Fruit fly (Drosophila melanogaster) whole organism, embryonic: ENCODE results near the gene tup.
A peak's percentile ranks its signal among the peaks of the same experiment; 100 is the strongest.

ENCODE experiments used
- Bdp1 ChIP-seq: fragments of 200-800 bp; sonication (Bioruptor generic); optimal IDR thresholded peaks from 3 replicates; lab custom pipeline; 2016; ENCODE audit warnings: missing biosample characterization, missing genetic modification characterization
- CG1024 ChIP-seq: fragments of 200-800 bp; sonication (Bioruptor generic); IDR thresholded peaks from 2 replicates; pipeline ENCODE4 v1.3.6; 2022; ENCODE audit warnings: missing biosample characterization, missing genetic modification characterization
- CG15479 ChIP-seq: fragments of 200-800 bp; sonication (Bioruptor generic); optimal IDR thresholded peaks from 3 replicates; lab custom pipeline; 2019; ENCODE audit warnings: missing biosample characterization, mild to moderate bottlenecking, missing genetic modification characterization, moderate library complexity
- CG16813 ChIP-seq: fragments of 200-800 bp; sonication (Bioruptor generic); IDR thresholded peaks from 3 replicates; pipeline ENCODE4 v1.3.6; 2022; ENCODE audit warnings: missing biosample characterization, missing genetic modification characterization; ENCODE audit not compliant: partially characterized antibody
- CG17359 ChIP-seq: fragments of 200-800 bp; sonication (Bioruptor generic); optimal IDR thresholded peaks from 3 replicates; lab custom pipeline; 2018; ENCODE audit warnings: missing biosample characterization, mild to moderate bottlenecking, missing genetic modification characterization, moderate library complexity
- CG18619 ChIP-seq: fragments of 200-800 bp; sonication (Bioruptor generic); optimal IDR thresholded peaks from 3 replicates; lab custom pipeline; 2017; ENCODE audit warnings: missing biosample characterization, mild to moderate bottlenecking, missing genetic modification characterization
- CG31224 ChIP-seq: fragments of 200-800 bp; sonication (Bioruptor generic); IDR thresholded peaks from 2 replicates; pipeline ENCODE4 v1.3.6; 2022; ENCODE audit warnings: missing biosample characterization, missing genetic modification characterization
- CG33557 ChIP-seq: fragments of 200-800 bp; sonication (Bioruptor generic); optimal IDR thresholded peaks from 2 replicates; lab custom pipeline; 2019; ENCODE audit warnings: missing biosample characterization, mild to moderate bottlenecking, missing genetic modification characterization, moderate library complexity
- CG4282 ChIP-seq: fragments of 200-800 bp; sonication (Bioruptor generic); optimal IDR thresholded peaks from 2 replicates; lab custom pipeline; 2016; ENCODE audit warnings: missing biosample characterization, missing genetic modification characterization
- CG43689 ChIP-seq: fragments of 200-800 bp; sonication (Bioruptor generic); IDR thresholded peaks from 2 replicates; pipeline ENCODE4 v1.3.6; 2022; ENCODE audit warnings: missing biosample characterization, missing genetic modification characterization
- CG4404 ChIP-seq: fragments of 200-800 bp; sonication (Bioruptor generic); IDR thresholded peaks from 2 replicates; pipeline ENCODE4 v1.3.6; 2022; ENCODE audit warnings: missing biosample characterization, missing genetic modification characterization
- CG7372 ChIP-seq: fragments of 200-800 bp; sonication (Bioruptor generic); IDR thresholded peaks from 2 replicates; pipeline ENCODE4 v1.3.6; 2022; ENCODE audit warnings: missing biosample characterization, missing genetic modification characterization
- CG8359 ChIP-seq: fragments of 200-800 bp; sonication (Bioruptor generic); optimal IDR thresholded peaks from 2 replicates; lab custom pipeline; 2017; ENCODE audit warnings: missing biosample characterization, mild to moderate bottlenecking, missing genetic modification characterization, borderline replicate concordance
- CG8478 ChIP-seq: fragments of >200 bp; optimal IDR thresholded peaks from 2 replicates; lab custom pipeline; 2018
- CrebB ChIP-seq: fragments of 200-800 bp; sonication (Bioruptor generic); optimal IDR thresholded peaks from 3 replicates; lab custom pipeline; 2018; ENCODE audit warnings: missing biosample characterization, mild to moderate bottlenecking, missing genetic modification characterization
- Deaf1 ChIP-seq: fragments of 200-800 bp; optimal IDR thresholded peaks from 3 replicates; lab custom pipeline; 2019; ENCODE audit warnings: missing biosample characterization, mild to moderate bottlenecking, missing genetic modification characterization, moderate library complexity
- Ets65A ChIP-seq: fragments of 200-800 bp; sonication (Bioruptor generic); peaks from one replicate; lab custom pipeline; 2016; ENCODE audit warnings: missing biosample characterization, missing genetic modification characterization
- HHEX ChIP-seq: fragments of 200-800 bp; sonication (Bioruptor generic); optimal IDR thresholded peaks from 3 replicates; lab custom pipeline; 2017; ENCODE audit warnings: missing biosample characterization, mild to moderate bottlenecking, missing genetic modification characterization, missing genetic modification reagents
- Hr39 ChIP-seq: fragments of >200 bp; optimal IDR thresholded peaks from 2 replicates; lab custom pipeline; 2017
- Jarid2 ChIP-seq: fragments of 200-800 bp; sonication (Bioruptor generic); optimal IDR thresholded peaks from 3 replicates; lab custom pipeline; 2017; ENCODE audit warnings: mild to moderate bottlenecking, missing biosample characterization, missing genetic modification reagents, missing genetic modification characterization
- Med ChIP-seq: fragments of 200-800 bp; sonication (Bioruptor generic); peaks from one replicate; lab custom pipeline; 2016; ENCODE audit warnings: missing biosample characterization, missing genetic modification characterization, mild to moderate bottlenecking, inconsistent platforms, moderate library complexity
- NfI ChIP-seq: fragments of 200-800 bp; sonication (Bioruptor generic); optimal IDR thresholded peaks from 3 replicates; lab custom pipeline; 2018; ENCODE audit warnings: missing biosample characterization, mild to moderate bottlenecking, missing genetic modification characterization, moderate library complexity
- Scr ChIP-seq: fragments of 200-800 bp; sonication (Bioruptor generic); IDR thresholded peaks from 2 replicates; pipeline ENCODE4 v1.3.6; 2022; ENCODE audit warnings: missing biosample characterization, missing genetic modification characterization; ENCODE audit not compliant: partially characterized antibody
- cas ChIP-seq: fragments of 200-800 bp; sonication (Bioruptor generic); IDR thresholded peaks from 2 replicates; pipeline ENCODE4 v1.3.6; 2022; ENCODE audit warnings: missing biosample characterization, missing genetic modification characterization
- crol ChIP-seq: fragments of 200-800 bp; sonication (Bioruptor generic); IDR thresholded peaks from 2 replicates; pipeline ENCODE4 v1.3.6; 2022; ENCODE audit warnings: missing biosample characterization, missing genetic modification characterization
- dpn ChIP-seq, 2 experiments: fragments of 200-800 bp; sonication (Bioruptor generic); optimal IDR thresholded peaks; 3 replicates each; lab custom pipeline; 2016; ENCODE audit warnings: missing biosample characterization in 2 of 2, missing genetic modification characterization in 2 of 2
- fd64A ChIP-seq: fragments of 200-800 bp; sonication (Bioruptor generic); optimal IDR thresholded peaks from 3 replicates; lab custom pipeline; 2018; ENCODE audit warnings: missing biosample characterization, mild to moderate bottlenecking, missing genetic modification characterization
- fru ChIP-seq: fragments of >200 bp; optimal IDR thresholded peaks from 2 replicates; lab custom pipeline; 2017
- gsb-n ChIP-seq: fragments of 200-800 bp; sonication (Bioruptor generic); optimal IDR thresholded peaks from 3 replicates; lab custom pipeline; 2018; ENCODE audit warnings: missing biosample characterization, mild to moderate bottlenecking, missing genetic modification characterization
- hb ChIP-seq: fragments of 200-800 bp; sonication (Bioruptor generic); IDR thresholded peaks from 3 replicates; pipeline ENCODE4 v1.3.6; 2022; ENCODE audit warnings: missing biosample characterization, missing genetic modification characterization; ENCODE audit not compliant: partially characterized antibody
- hkb ChIP-seq, 2 experiments: fragments of 200-800 bp in 1 of 2; fragments of >200 bp in 1 of 2; sonication (Bioruptor generic) in 1 of 2; IDR thresholded peaks in 1 of 2; optimal IDR thresholded peaks in 1 of 2; 2 replicates each; pipeline versions ENCODE4 v1.3.6 to Lab custom; 2017 to 2022; ENCODE audit warnings: missing biosample characterization in 1 of 2, missing genetic modification characterization in 1 of 2
- jumu ChIP-seq: fragments of 200-800 bp; sonication (Bioruptor generic); optimal IDR thresholded peaks from 3 replicates; lab custom pipeline; 2016; ENCODE audit warnings: missing biosample characterization, missing genetic modification characterization
- knrl ChIP-seq: fragments of 200-800 bp; sonication (Bioruptor generic); IDR thresholded peaks from 3 replicates; pipeline ENCODE4 v1.3.6; 2022; ENCODE audit warnings: missing biosample characterization, missing genetic modification characterization; ENCODE audit not compliant: partially characterized antibody
- lab ChIP-seq: fragments of 200-800 bp; sonication (Bioruptor generic); optimal IDR thresholded peaks from 3 replicates; lab custom pipeline; 2017; ENCODE audit warnings: missing biosample characterization, missing genetic modification characterization, mild to moderate bottlenecking, moderate library complexity, missing genetic modification reagents
- nerfin-1 ChIP-seq: fragments of 200-800 bp; sonication (Bioruptor generic); optimal IDR thresholded peaks from 3 replicates; lab custom pipeline; 2019; ENCODE audit warnings: missing biosample characterization, mild to moderate bottlenecking, missing genetic modification characterization, moderate library complexity
- nerfin-2 ChIP-seq: fragments of 200-800 bp; sonication (Bioruptor generic); IDR thresholded peaks from 2 replicates; pipeline ENCODE4 v1.3.6; 2022; ENCODE audit warnings: missing biosample characterization, missing genetic modification characterization; ENCODE audit not compliant: partially characterized antibody
- p53 ChIP-seq: fragments of 200-800 bp; sonication (Bioruptor generic); optimal IDR thresholded peaks from 2 replicates; lab custom pipeline; 2016; ENCODE audit warnings: missing biosample characterization, missing genetic modification characterization
- repo ChIP-seq: fragments of 200-800 bp; sonication (Bioruptor generic); optimal IDR thresholded peaks from 2 replicates; lab custom pipeline; 2016; ENCODE audit warnings: missing biosample characterization, missing genetic modification characterization
- row ChIP-seq: fragments of 200-800 bp; sonication (Bioruptor generic); IDR thresholded peaks from 3 replicates; pipeline ENCODE4 v1.3.6; 2022; ENCODE audit warnings: missing biosample characterization, missing genetic modification characterization
- schlank ChIP-seq: fragments of 200-800 bp; sonication (Bioruptor generic); optimal IDR thresholded peaks from 2 replicates; lab custom pipeline; 2018; ENCODE audit warnings: missing biosample characterization, mild to moderate bottlenecking, missing genetic modification characterization
- sens ChIP-seq: fragments of 200-800 bp; sonication (Bioruptor generic); peaks from one replicate; lab custom pipeline; 2016; ENCODE audit warnings: missing biosample characterization, missing genetic modification characterization
- seq ChIP-seq: fragments of 200-800 bp; sonication (Bioruptor generic); IDR thresholded peaks from 2 replicates; pipeline ENCODE4 v1.3.6; 2022; ENCODE audit warnings: missing biosample characterization, missing genetic modification characterization
- sr ChIP-seq: fragments of 200-800 bp; sonication (Bioruptor generic); IDR thresholded peaks from 3 replicates; pipeline ENCODE4 v1.3.6; 2022; ENCODE audit warnings: missing biosample characterization, missing genetic modification characterization
- tup ChIP-seq: fragments of 200-800 bp; sonication (Bioruptor generic); optimal IDR thresholded peaks from 2 replicates; lab custom pipeline; 2016; ENCODE audit warnings: missing biosample characterization, mild to moderate bottlenecking, missing genetic modification characterization, moderate library complexity
- yki ChIP-seq: fragments of >200 bp; optimal IDR thresholded peaks from 3 replicates; lab custom pipeline; 2018
- zfh2 ChIP-seq: fragments of 200-800 bp; sonication (Bioruptor generic); optimal IDR thresholded peaks from 2 replicates; lab custom pipeline; 2016; ENCODE audit warnings: missing biosample characterization, missing genetic modification characterization

tup gene

dm6 chr2L:18864093-18864492 is 17.0 kb downstream of the tup start (continued):
- TF ChIP-seq hkb (optimal IDR thresholded peaks at IDR 0.05; lab: Kevin White, UChicago) (no peak), hkb (GFP tag; IDR thresholded peaks at IDR 0.05; lab: Robert Waterston, UW) (0 out of 2 replicates have a peak, but pooled peaks have one; percentile 25), CG18619 (GFP tag; lab: Kevin White, UChicago) (peak; percentile 28), lab (GFP tag; lab: Kevin White, UChicago) (peak; percentile 47), schlank (tag; lab: Kevin White, UChicago) (peak; percentile 30), Scr (GFP tag; lab: Robert Waterston, UW) (no peak), CG17359 (tag; lab: Kevin White, UChicago) (peak; percentile 8), CG43689 (GFP tag; lab: Robert Waterston, UW) (0 out of 2 replicates have a peak, but pooled peaks have one; percentile 38), CG31224 (GFP tag; lab: Robert Waterston, UW) (peak; percentile 20; the same call in 1 of the 2 replicates), seq (GFP tag; lab: Robert Waterston, UW) (0 out of 2 replicates have a peak, but pooled peaks have one; percentile 8), HHEX (GFP tag; lab: Kevin White, UChicago) (peak; percentile 2), sens (peak; percentile 20), CG1024 (0 out of 2 replicates have a peak, but pooled peaks have one; percentile 5)

dm6 chr2L:18860920-18861319 is 20.1 kb downstream of the tup start:
- TF ChIP-seq CG7372 (GFP tag; lab: Robert Waterston, UW), result no peak
- TF ChIP-seq Jarid2 (GFP tag; lab: Kevin White, UChicago), result peak; percentile 11
- peak; percentile 78 for TF ChIP-seq Hr39 (lab: Kevin White, UChicago)
- 0 out of 3 replicates have a peak, but pooled peaks have one; percentile 22 for TF ChIP-seq CG16813 (GFP tag; lab: Robert Waterston, UW)
- TF ChIP-seq CG15479 (GFP tag; lab: Kevin White, UChicago), result no peak
- peak; percentile 2 for TF ChIP-seq CG8478
- TF ChIP-seq CG33557 (GFP tag; lab: Kevin White, UChicago), result no peak
- TF ChIP-seq sr, result peak; percentile 4; the same call in 1 of the 3 replicates
- TF ChIP-seq Ets65A (GFP tag; lab: Kevin White, UChicago), result peak; percentile 20

dm6 chr2L:18858661-18859532 is 22.2 kb downstream of the tup start, which contains the start of the genes CG10602 and mRpL13:
Gene CG10602 (minus strand): TSS chr2L:18859248.
Gene mRpL13 (minus strand): TSS chr2L:18859248.
- TF ChIP-seq Jarid2 (GFP tag; lab: Kevin White, UChicago) (peak; percentile 31), Med (GFP tag; lab: Kevin White, UChicago) (peak; percentile 85), fru (no peak), NfI (GFP tag; lab: Kevin White, UChicago) (no peak), row (GFP tag; lab: Robert Waterston, UW) (peak; percentile 36; the same call in 1 of the 3 replicates), zfh2 (peak; percentile 39), repo (GFP tag; lab: Kevin White, UChicago) (no peak), seq (GFP tag; lab: Robert Waterston, UW) (no peak), hb (no peak), nerfin-1 (no peak), crol (GFP tag; lab: Robert Waterston, UW) (no peak), Deaf1 (no peak), nerfin-2 (no peak), gsb-n (tag; lab: Kevin White, UChicago) (peak; percentile 19), dpn (GFP tag; optimal IDR thresholded peaks at IDR 0.05; lab: Kevin White, UChicago) (peak; percentile 17 to 39), tup (GFP tag; lab: Kevin White, UChicago) (no peak), fd64A (GFP tag; lab: Kevin White, UChicago) (no peak), p53 (peak; percentile 43), CG4282 (peak; percentile 11), CG4404 (no peak), Bdp1 (GFP tag; lab: Kevin White, UChicago) (peak; percentile 40), CG8359 (GFP tag; lab: Kevin White, UChicago) (no peak), yki (lab: Kevin White, UChicago) (peak; percentile 46), cas (GFP tag; lab: Robert Waterston, UW) (peak; percentile 35; the same call in 1 of the 2 replicates), CrebB (tag; lab: Kevin White, UChicago) (no peak), knrl (GFP tag; lab: Robert Waterston, UW) (peak; percentile 77; the same call in 1 of the 3 replicates), jumu (GFP tag; lab: Kevin White, UChicago) (peak; percentile 8)
